Worm (Caenorhabditis elegans) whole organism, L3 larva: ENCODE results near the gene tag-151.
A peak's percentile ranks its signal among the peaks of the same experiment; 100 is the strongest.

ENCODE experiments used
- aly-2 ChIP-seq: fragments of 150-350 bp; optimal IDR thresholded peaks from 2 replicates; lab custom pipeline; 2014; ENCODE audit warnings: missing biosample characterization, missing genetic modification characterization
- ama-1 ChIP-seq: fragments of 150-350 bp; optimal IDR thresholded peaks from 2 replicates; lab custom pipeline; 2018
- ceh-28 ChIP-seq: fragments of 150-350 bp; optimal IDR thresholded peaks from 2 replicates; lab custom pipeline; 2014; ENCODE audit warnings: missing biosample characterization, missing genetic modification reagents, missing genetic modification characterization
- ceh-82 ChIP-seq: fragments of 150-350 bp; optimal IDR thresholded peaks from 2 replicates; lab custom pipeline; 2014; ENCODE audit warnings: missing biosample characterization, missing genetic modification characterization
- ceh-9 ChIP-seq: sonication (generic microtip); optimal IDR thresholded peaks from 2 replicates; lab custom pipeline; 2018; ENCODE audit warnings: missing biosample characterization, missing genetic modification characterization
- elt-1 ChIP-seq: fragments of 150-350 bp; optimal IDR thresholded peaks from 2 replicates; lab custom pipeline; 2014; ENCODE audit warnings: missing biosample characterization, missing genetic modification characterization
- elt-3 ChIP-seq, 3 experiments: fragments of 150-350 bp in 1 of 3; sonication (generic microtip) in 2 of 3; optimal IDR thresholded peaks; 2 replicates in 2 of 3; 4 replicates in 1 of 3; lab custom pipeline; 2014 to 2017; ENCODE audit warnings: missing biosample characterization in 3 of 3, missing genetic modification characterization in 3 of 3
- mdl-1 ChIP-seq: fragments of 150-350 bp; optimal IDR thresholded peaks from 2 replicates; lab custom pipeline; 2014; ENCODE audit warnings: missing biosample characterization, missing genetic modification characterization
- nhr-25 ChIP-seq: sonication (generic microtip); optimal IDR thresholded peaks from 2 replicates; lab custom pipeline; 2017; ENCODE audit warnings: missing biosample characterization, missing genetic modification characterization
- nhr-43 ChIP-seq: sonication (generic microtip); optimal IDR thresholded peaks from 2 replicates; lab custom pipeline; 2016; ENCODE audit warnings: mild to moderate bottlenecking, missing genetic modification characterization, missing compliant biosample characterization; ENCODE audit not compliant: poor library complexity, severe bottlenecking
- nhr-77 ChIP-seq: fragments of 150-350 bp; optimal IDR thresholded peaks from 2 replicates; lab custom pipeline; 2014; ENCODE audit warnings: missing biosample characterization, missing genetic modification characterization
- sea-2 ChIP-seq: fragments of 150-350 bp; sonication (generic microtip); optimal IDR thresholded peaks from 4 replicates; lab custom pipeline; 2014; ENCODE audit warnings: missing biosample characterization, missing genetic modification reagents, missing genetic modification characterization

tag-151 gene

DNA sequence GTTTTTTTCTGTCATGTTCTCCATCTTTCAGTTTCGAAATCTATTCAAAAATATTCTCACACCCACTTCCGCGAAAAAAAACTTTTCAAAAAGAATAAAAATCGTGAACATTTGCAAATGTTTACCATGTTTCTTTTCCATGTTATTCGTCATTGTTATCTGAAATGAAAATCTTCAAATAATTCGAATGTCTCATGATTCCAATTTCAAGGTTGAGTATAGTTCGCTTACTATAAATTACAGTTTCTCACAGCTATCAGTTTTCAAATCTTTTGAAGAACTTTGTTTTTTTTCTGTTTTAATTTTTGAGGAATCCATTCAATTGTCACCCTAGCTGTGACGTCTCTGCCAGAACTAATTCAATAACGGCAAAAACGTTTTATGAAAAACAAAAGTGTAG, 49.8 kb downstream of the tag-151 start:
- TF ChIP-seq elt-1 (tag; lab: Kevin White, UChicago): peak; percentile 93
- TF ChIP-seq ceh-82 (tag; lab: Kevin White, UChicago): no peak
- TF ChIP-seq nhr-25 (tag; lab: Kevin White, UChicago): peak; percentile 52

DNA sequence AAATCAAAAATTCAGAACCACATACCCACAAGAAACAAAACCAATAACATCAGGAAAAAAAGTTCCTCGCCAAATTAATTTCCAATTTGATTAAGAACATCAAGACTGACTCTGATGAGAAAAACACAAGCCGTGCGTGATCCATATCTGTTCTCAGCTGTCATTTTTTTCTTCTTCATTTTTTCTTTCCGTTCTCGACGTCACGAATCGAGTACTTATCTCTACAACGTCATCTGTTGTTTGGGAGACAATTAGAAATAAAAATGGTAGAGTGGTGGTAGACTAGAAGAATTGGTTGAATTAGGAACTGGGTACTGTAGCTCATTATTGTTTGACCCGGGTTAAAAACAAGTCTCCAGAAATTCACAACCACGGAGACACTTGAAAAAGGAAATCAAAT, 50.9 kb downstream of the tag-151 start:
- peak; percentile 76 for TF ChIP-seq elt-1 (tag; lab: Kevin White, UChicago)
- TF ChIP-seq ama-1 (lab: Kevin White, UChicago): no peak
- TF ChIP-seq, all 47 proteins: peak for 1

DNA sequence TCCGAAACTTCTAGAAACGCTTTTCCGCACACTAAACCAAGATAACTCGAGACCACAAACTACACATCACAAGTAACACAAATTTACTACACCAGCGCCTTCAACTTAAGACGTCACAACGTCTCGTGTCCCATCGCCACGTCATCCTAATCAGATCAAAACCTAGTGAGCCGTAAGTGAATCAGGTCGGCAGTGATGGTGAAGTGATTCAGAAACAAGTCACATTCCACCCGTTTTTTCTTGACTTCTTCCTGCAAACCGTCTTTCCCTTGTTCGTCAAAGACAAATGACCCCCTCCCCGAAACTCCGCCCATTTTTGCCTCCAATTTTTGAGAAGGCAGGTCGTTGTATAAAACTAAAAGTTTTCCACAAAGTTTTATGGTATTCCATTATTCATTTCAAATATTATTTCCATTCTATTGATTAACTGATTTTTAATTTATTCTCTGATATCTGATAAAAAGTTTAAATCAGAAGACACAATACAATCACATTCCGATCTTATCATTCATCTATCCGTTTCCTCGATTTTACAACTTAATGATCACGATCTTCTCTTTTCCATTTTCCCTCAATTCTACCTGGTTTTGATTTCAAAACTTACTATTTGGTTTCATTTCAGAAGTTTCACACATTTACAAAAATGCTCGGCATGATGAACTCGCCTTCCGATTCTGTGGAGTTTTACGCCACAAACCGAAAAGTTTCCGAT, 52.7 kb downstream of the tag-151 start, which contains the start of gene F26G1.2:
Gene F26G1.2 (plus strand): TSS at position 508 of the 712 bp plus-strand sequence.
- TF ChIP-seq nhr-43 (tag; lab: Kevin White, UChicago): no peak
- no peak for TF ChIP-seq aly-2
- no peak for TF ChIP-seq sea-2 (GFP tag; lab: Kevin White, UChicago)
- TF ChIP-seq ceh-28 (tag; lab: Kevin White, UChicago): no peak
- peak; percentile 20 for TF ChIP-seq elt-1 (tag; lab: Kevin White, UChicago)
- no peak for TF ChIP-seq mdl-1 (tag; lab: Kevin White, UChicago)
- TF ChIP-seq ama-1 (lab: Kevin White, UChicago): no peak
- no peak for TF ChIP-seq elt-3 (tag; optimal IDR thresholded peaks at IDR 0.05; lab: Kevin White, UChicago)
- TF ChIP-seq nhr-25 (tag; lab: Kevin White, UChicago): peak; percentile 13
- TF ChIP-seq nhr-77 (tag; lab: Kevin White, UChicago): no peak
- TF ChIP-seq ceh-9 (tag; lab: Kevin White, UChicago): no peak
